Worm (Caenorhabditis elegans): Measurements from ENCODE around the gene F35D2.2.

ce11 chrII:7554716-7555247 is 19.5 kb upstream of the F35D2.2 start:
- TF ChIP-seq lsy-2 (tag; optimal IDR thresholded peaks at IDR 0.05): no peak
- no peak for TF ChIP-seq nhr-28 (tag; optimal IDR thresholded peaks at IDR 0.05)
- no peak for TF ChIP-seq nhr-76 (tag; optimal IDR thresholded peaks at IDR 0.05)
- no peak for TF ChIP-seq unc-62 (GFP tag; optimal IDR thresholded peaks at IDR 0.05)
- no peak for TF ChIP-seq nhr-237 (tag; optimal IDR thresholded peaks at IDR 0.05)
- no peak for TF ChIP-seq sem-2 (GFP tag; optimal IDR thresholded peaks at IDR 0.05)

All from whole organism, mixed stage, embryonic.